Fruit fly (Drosophila melanogaster) ovary, adult (tissue): Measurements from ENCODE around the gene wor.

ENCODE experiments used
- CG17801 ChIP-seq: fragments of 200-800 bp; optimal IDR thresholded peaks from 2 replicates; lab custom pipeline; 2019; ENCODE audit warnings: missing biosample characterization, mild to moderate bottlenecking, missing genetic modification characterization, moderate library complexity; ENCODE audit not compliant: partially characterized antibody

wor gene

DNA sequence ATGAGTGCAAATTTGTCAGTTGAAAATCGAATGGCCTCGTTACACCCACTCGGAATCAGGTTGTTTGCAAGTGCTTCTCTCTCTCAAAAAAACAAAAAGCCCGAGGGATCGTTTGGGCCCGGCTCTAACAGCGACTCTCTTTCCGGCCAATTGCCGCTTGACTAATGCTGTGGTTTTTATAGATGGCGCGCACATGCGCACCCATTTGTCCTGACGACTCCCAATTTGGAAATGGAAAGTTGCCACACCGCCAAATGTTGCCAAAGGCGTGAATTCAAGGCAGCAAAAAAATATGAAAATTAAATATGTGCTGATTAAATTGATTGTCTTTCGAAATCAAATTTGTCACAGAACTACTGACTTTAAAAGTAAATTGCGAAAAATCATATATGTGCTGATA lies 9.5 kb upstream of the wor start:
- no peak for TF ChIP-seq CG17801 (GFP tag; lab: Kevin White, UChicago)

- TF ChIP-seq CG17801 (GFP tag; lab: Kevin White, UChicago), result no peak
These were observed 7.6 kb upstream of the wor start, which contains the start of gene CG4161 for dm6 chr2L:15433009-15433408. Gene CG4161, plus strand, starts transcription at chr2L:15433309.

DNA sequence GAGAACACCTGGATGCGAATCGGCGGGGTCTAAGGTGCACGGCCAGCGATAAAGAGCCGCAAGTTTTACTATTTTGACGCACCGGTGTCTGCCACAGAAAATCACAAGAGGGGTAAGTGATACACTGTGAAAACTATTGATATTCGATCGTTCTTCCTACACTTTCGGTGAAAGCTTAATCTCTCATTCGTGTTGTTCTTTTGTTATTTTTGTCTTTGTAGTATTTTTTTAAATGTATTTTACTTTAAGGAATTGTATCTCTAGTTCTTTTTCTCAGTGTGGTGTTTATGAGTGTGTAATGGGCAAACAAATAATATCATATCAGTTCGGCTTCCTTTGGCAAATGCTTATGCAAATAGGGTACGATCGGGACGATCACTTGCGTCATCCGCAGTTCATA lies 6.9 kb upstream of the wor start:
- no peak for TF ChIP-seq CG17801 (GFP tag; lab: Kevin White, UChicago)

dm6 chr2L:15429671-15430070 lies 4.3 kb upstream of the wor start:
- TF ChIP-seq CG17801 (GFP tag; lab: Kevin White, UChicago), result no peak

DNA sequence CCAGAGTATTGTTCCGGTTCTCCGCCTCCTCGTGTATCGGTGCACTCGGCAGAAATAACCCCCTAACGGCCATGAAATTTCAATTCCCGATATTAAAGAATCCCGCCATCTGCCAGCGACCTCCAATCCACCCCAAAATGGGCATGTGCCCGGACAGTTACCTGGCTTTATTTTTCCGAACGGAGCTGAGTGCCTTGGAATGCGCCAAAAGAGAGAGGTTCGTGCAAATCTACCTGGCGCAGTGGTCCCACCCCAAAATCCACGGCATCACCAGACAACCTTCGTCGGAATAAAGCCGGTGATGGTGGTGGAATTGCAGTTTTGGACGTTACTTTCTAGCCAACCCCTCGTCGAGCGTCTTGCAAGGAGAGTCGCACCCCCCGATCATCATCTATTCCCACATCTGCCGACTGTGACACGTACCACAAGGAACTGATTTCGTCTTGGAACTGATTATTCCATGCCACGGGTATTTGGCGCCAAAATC lies 1.4 kb upstream of the wor start:
- TF ChIP-seq CG17801 (GFP tag; lab: Kevin White, UChicago), result no peak

dm6 chr2L:15424135-15424534 lies 1.2 kb downstream of the wor start:
- no peak for TF ChIP-seq CG17801 (GFP tag; lab: Kevin White, UChicago)

- no peak for TF ChIP-seq CG17801 (GFP tag; lab: Kevin White, UChicago)
These were observed 2.9 kb downstream of the wor start for dm6 chr2L:15422501-15422900.

DNA sequence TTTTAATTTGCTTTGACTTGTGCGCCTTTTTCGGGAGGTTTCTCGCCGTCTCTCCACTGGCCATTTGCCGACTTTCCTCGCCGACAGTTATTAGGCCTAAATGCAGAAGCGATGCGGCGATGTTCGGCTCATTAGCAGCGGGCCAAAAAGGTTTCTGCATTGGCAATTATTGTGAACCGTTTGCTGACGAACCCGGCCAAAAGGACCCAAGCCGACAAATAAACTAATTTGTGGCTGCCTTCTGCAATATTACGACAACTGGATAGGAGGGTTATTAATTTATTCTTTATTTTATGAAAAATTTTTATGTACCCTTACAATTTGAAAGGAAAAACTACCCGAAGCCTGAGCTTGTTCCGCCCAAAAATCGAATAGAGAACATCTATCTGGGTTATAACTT lies 7.1 kb downstream of the wor start, which contains the start of gene CG44869:
Gene CG44869, minus strand, starts transcription at position 101 of the 400 bp plus-strand sequence.
- no peak for TF ChIP-seq CG17801 (GFP tag; lab: Kevin White, UChicago)

dm6 chr2L:15414068-15414467 lies 11.3 kb downstream of the wor start:
- TF ChIP-seq CG17801 (GFP tag; lab: Kevin White, UChicago), result no peak

DNA sequence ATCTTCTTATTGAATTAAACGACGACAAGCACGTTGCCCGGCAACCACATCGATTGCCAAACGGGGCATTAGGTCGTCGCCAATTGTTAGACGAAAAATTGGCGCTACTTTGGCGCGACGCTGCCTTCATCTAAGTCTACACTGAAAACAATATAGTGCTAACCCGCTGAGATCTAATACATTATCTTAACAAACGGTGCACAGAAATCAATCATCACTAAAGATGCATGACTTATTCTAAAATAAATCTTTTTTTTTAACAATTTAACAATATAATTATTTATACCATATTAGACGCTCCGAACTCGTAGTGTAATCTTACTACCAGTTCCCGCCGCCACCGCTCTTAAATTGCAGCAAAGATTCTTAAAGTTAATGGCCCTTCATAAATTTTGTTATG lies 13.5 kb downstream of the wor start:
- no peak for TF ChIP-seq CG17801 (GFP tag; lab: Kevin White, UChicago)

- TF ChIP-seq CG17801 (GFP tag; lab: Kevin White, UChicago), result no peak
These were observed 15.1 kb downstream of the wor start for dm6 chr2L:15410250-15410649.

dm6 chr2L:15409108-15409507 lies 16.3 kb downstream of the wor start:
- TF ChIP-seq CG17801 (GFP tag; lab: Kevin White, UChicago), result no peak

DNA sequence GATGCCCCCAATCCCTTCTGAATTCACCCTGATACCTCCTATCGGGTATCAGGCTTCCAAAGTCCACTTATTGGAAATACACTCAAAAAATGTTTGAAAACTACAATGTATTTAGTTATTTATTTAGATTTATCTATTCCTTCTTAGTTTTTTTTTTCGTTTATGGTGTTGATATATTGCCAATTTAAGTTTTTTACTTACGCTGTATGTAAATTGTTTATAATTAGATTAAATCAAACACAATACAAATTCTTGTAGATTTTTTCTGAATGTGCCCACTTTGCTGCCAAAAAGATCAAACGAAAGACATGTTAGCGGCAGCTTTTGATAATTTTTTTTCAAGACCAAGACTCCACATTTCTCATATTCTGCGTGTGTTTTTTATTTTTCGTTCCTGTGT lies 17.9 kb downstream of the wor start:
- TF ChIP-seq CG17801 (GFP tag; lab: Kevin White, UChicago), result no peak

DNA sequence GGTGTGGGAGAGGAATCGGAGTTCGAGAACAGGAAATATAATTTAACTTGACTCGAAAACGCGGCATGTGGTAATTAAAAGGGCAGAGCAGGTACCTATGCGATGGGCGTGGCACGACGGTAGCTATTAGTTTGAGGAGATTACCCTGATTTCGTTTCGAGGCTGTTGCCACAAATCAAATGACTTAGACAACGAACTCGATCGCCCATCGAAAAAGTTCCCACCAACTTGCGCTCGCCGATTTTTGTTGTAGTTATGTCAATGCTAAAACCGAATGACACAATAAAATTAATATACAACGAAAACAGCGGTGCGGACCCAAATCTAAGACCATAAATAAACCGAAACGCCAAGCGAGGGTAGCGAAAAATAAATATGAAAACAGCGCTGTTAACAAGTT lies 18.4 kb downstream of the wor start:
- TF ChIP-seq CG17801 (GFP tag; lab: Kevin White, UChicago), result no peak

- no peak for TF ChIP-seq CG17801 (GFP tag; lab: Kevin White, UChicago)
These were observed 19.5 kb downstream of the wor start for dm6 chr2L:15405919-15406318.

dm6 chr2L:15404540-15404939 lies 20.8 kb downstream of the wor start:
- TF ChIP-seq CG17801 (GFP tag; lab: Kevin White, UChicago), result no peak

dm6 chr2L:15401860-15402259 lies 23.5 kb downstream of the wor start:
- TF ChIP-seq CG17801 (GFP tag; lab: Kevin White, UChicago), result no peak
